Worm (Caenorhabditis elegans) whole organism, L1 larva: ENCODE data around the gene Y37E11AR.7.

Experiments
- C04F5.9 ChIP-seq: sonication (generic microtip); optimal IDR thresholded peaks from 2 replicates; lab custom pipeline; 2016; ENCODE audit warnings: missing genetic modification characterization, missing compliant biosample characterization
- C16A3.4 ChIP-seq: fragments of 150-350 bp; optimal IDR thresholded peaks from 2 replicates; lab custom pipeline; 2014; ENCODE audit warnings: missing biosample characterization, missing genetic modification characterization
- C34B4.2 ChIP-seq: sonication (generic microtip); optimal IDR thresholded peaks from 2 replicates; lab custom pipeline; 2017; ENCODE audit warnings: mild to moderate bottlenecking, missing genetic modification characterization, missing compliant biosample characterization
- Y116A8C.19 ChIP-seq: sonication (generic microtip); optimal IDR thresholded peaks from 2 replicates; lab custom pipeline; 2016; ENCODE audit warnings: missing compliant biosample characterization, missing genetic modification characterization, borderline replicate concordance
- aly-2 ChIP-seq: fragments of 150-350 bp; optimal IDR thresholded peaks from 2 replicates; lab custom pipeline; 2014; ENCODE audit warnings: missing biosample characterization, missing genetic modification characterization
- ceh-63 ChIP-seq: fragments of 200-800 bp; sonication (Bioruptor generic); optimal IDR thresholded peaks from 2 replicates; lab custom pipeline; 2018; ENCODE audit warnings: mild to moderate bottlenecking, missing genetic modification characterization, missing compliant biosample characterization
- ceh-8 ChIP-seq: fragments of 200-800 bp; sonication (Bioruptor generic); optimal IDR thresholded peaks from 2 replicates; lab custom pipeline; 2018; ENCODE audit warnings: mild to moderate bottlenecking, missing genetic modification characterization, moderate library complexity, missing compliant biosample characterization
- ceh-82 ChIP-seq, 3 experiments: fragments of 150-350 bp in 1 of 3; sonication (generic microtip) in 2 of 3; optimal IDR thresholded peaks; 2 replicates each; lab custom pipeline; 2014 to 2017; ENCODE audit warnings: missing biosample characterization in 3 of 3, missing genetic modification characterization in 3 of 3
- ceh-88 ChIP-seq: fragments of 200-800 bp; sonication (Bioruptor generic); IDR thresholded peaks from 2 replicates; pipeline ENCODE4 v1.3.6; 2022; ENCODE audit warnings: missing genetic modification characterization, missing compliant biosample characterization
- ceh-90 ChIP-seq: sonication (generic microtip); optimal IDR thresholded peaks from 2 replicates; lab custom pipeline; 2016; ENCODE audit warnings: missing genetic modification characterization, missing compliant biosample characterization
- dpl-1 ChIP-seq, 3 experiments: fragments of 150-350 bp in 2 of 3; sonication (generic microtip) in 1 of 3; optimal IDR thresholded peaks; 2 replicates each; lab custom pipeline; 2014 to 2017; ENCODE audit warnings: missing biosample characterization in 3 of 3, missing genetic modification characterization in 3 of 3, missing genetic modification reagents in 3 of 3
- dsc-1 ChIP-seq: sonication (generic microtip); optimal IDR thresholded peaks from 2 replicates; lab custom pipeline; 2016; ENCODE audit warnings: mild to moderate bottlenecking, missing genetic modification characterization, missing compliant biosample characterization
- efl-1 ChIP-seq, 4 experiments: fragments of 150-350 bp; optimal IDR thresholded peaks in 3 of 4; peaks in 1 of 4; 1 replicate in 1 of 4; 2 replicates in 3 of 4; lab custom pipeline; 2014; ENCODE audit warnings: missing biosample characterization in 2 of 4, missing genetic modification characterization in 2 of 4, missing genetic modification reagents in 2 of 4
- efl-3 ChIP-seq: fragments of 200-800 bp; sonication (Bioruptor generic); optimal IDR thresholded peaks from 2 replicates; lab custom pipeline; 2018; ENCODE audit warnings: mild to moderate bottlenecking, missing genetic modification characterization, missing compliant biosample characterization
- elt-2 ChIP-seq: sonication (generic microtip); optimal IDR thresholded peaks from 2 replicates; lab custom pipeline; 2016; ENCODE audit warnings: missing genetic modification characterization, mild to moderate bottlenecking, inconsistent platforms, missing compliant biosample characterization, missing genetic modification reagents
- elt-3 ChIP-seq, 6 experiments: fragments of 150-350 bp in 1 of 6; sonication (generic microtip); optimal IDR thresholded peaks; 2 replicates each; lab custom pipeline; 2017 to 2018; ENCODE audit warnings: missing biosample characterization in 6 of 6, missing genetic modification characterization in 6 of 6, inconsistent platforms in 1 of 6
- fkh-10 ChIP-seq: sonication (generic microtip); optimal IDR thresholded peaks from 2 replicates; lab custom pipeline; 2017; ENCODE audit warnings: missing biosample characterization, missing genetic modification reagents, missing genetic modification characterization
- fos-1 ChIP-seq: fragments of 150-350 bp; optimal IDR thresholded peaks from 2 replicates; lab custom pipeline; 2014; ENCODE audit warnings: missing biosample characterization, missing genetic modification characterization
- grh-1 ChIP-seq: fragments of 200-800 bp; sonication (Bioruptor generic); IDR thresholded peaks from 2 replicates; pipeline ENCODE4 v1.3.6; 2022; ENCODE audit warnings: missing genetic modification reagents, missing genetic modification characterization, missing compliant biosample characterization
- hlh-17 ChIP-seq: fragments of 200-800 bp; sonication (Bioruptor generic); optimal IDR thresholded peaks from 2 replicates; lab custom pipeline; 2018; ENCODE audit warnings: missing genetic modification characterization, mild to moderate bottlenecking, missing compliant biosample characterization, moderate library complexity, borderline replicate concordance
- hpl-2 ChIP-seq: fragments of 150-350 bp; optimal IDR thresholded peaks from 2 replicates; lab custom pipeline; 2014; ENCODE audit warnings: missing biosample characterization, missing genetic modification reagents, missing genetic modification characterization
- irx-1 ChIP-seq: sonication (generic microtip); optimal IDR thresholded peaks from 2 replicates; lab custom pipeline; 2016; ENCODE audit warnings: missing genetic modification characterization, missing compliant biosample characterization
- lin-13 ChIP-seq: fragments of 150-350 bp; optimal IDR thresholded peaks from 2 replicates; lab custom pipeline; 2014; ENCODE audit warnings: missing biosample characterization, missing genetic modification reagents, missing genetic modification characterization
- lin-15B ChIP-seq: fragments of 150-350 bp; sonication (generic microtip); optimal IDR thresholded peaks from 3 replicates; lab custom pipeline; 2014; ENCODE audit warnings: missing biosample characterization, missing genetic modification characterization
- lsy-2 ChIP-seq, 2 experiments: fragments of 150-350 bp; optimal IDR thresholded peaks; 2 replicates each; lab custom pipeline; 2014; ENCODE audit warnings: missing biosample characterization in 2 of 2, missing genetic modification characterization in 2 of 2
- mab-9 ChIP-seq: fragments of 200-800 bp; sonication (Bioruptor generic); IDR thresholded peaks from 2 replicates; pipeline ENCODE4 v1.3.6; 2022; ENCODE audit warnings: missing genetic modification reagents, missing genetic modification characterization, missing compliant biosample characterization
- mef-2 ChIP-seq: fragments of 150-350 bp; optimal IDR thresholded peaks from 2 replicates; lab custom pipeline; 2014; ENCODE audit warnings: missing biosample characterization, missing genetic modification characterization
- mep-1 ChIP-seq: fragments of 150-350 bp; optimal IDR thresholded peaks from 2 replicates; lab custom pipeline; 2014; ENCODE audit warnings: missing biosample characterization, missing genetic modification characterization
- nhr-19 ChIP-seq: fragments of 200-800 bp; sonication (Bioruptor generic); conservative IDR thresholded peaks from 2 replicates; pipeline ENCODE4 v1.3.6; 2022; ENCODE audit warnings: missing genetic modification characterization, missing compliant biosample characterization
- nhr-20 ChIP-seq: sonication (generic microtip); optimal IDR thresholded peaks from 2 replicates; lab custom pipeline; 2016; ENCODE audit warnings: mild to moderate bottlenecking, missing genetic modification characterization, missing compliant biosample characterization
- nhr-71 ChIP-seq: sonication (generic microtip); optimal IDR thresholded peaks from 2 replicates; lab custom pipeline; 2016; ENCODE audit warnings: mild to moderate bottlenecking, missing genetic modification characterization, moderate library complexity, missing compliant biosample characterization
- nhr-76 ChIP-seq: sonication (generic microtip); optimal IDR thresholded peaks from 2 replicates; lab custom pipeline; 2017; ENCODE audit warnings: missing biosample characterization, missing genetic modification characterization
- nhr-84 ChIP-seq: sonication (generic microtip); optimal IDR thresholded peaks from 2 replicates; lab custom pipeline; 2017; ENCODE audit warnings: missing biosample characterization, missing genetic modification characterization
- pag-3 ChIP-seq: sonication (generic microtip); optimal IDR thresholded peaks from 2 replicates; lab custom pipeline; 2017; ENCODE audit warnings: missing genetic modification characterization, mild to moderate bottlenecking, missing compliant biosample characterization, antibody characterized with exemption, borderline replicate concordance; ENCODE audit not compliant: insufficient read depth
- pqm-1 ChIP-seq: sonication (generic microtip); optimal IDR thresholded peaks from 3 replicates; lab custom pipeline; 2017; ENCODE audit warnings: missing biosample characterization, missing genetic modification characterization
- rnt-1 ChIP-seq: sonication (generic microtip); optimal IDR thresholded peaks from 2 replicates; lab custom pipeline; 2016; ENCODE audit warnings: mild to moderate bottlenecking, missing genetic modification characterization, moderate library complexity, missing compliant biosample characterization
- skn-1 ChIP-seq: fragments of 150-350 bp; optimal IDR thresholded peaks from 2 replicates; lab custom pipeline; 2014; ENCODE audit warnings: missing biosample characterization, missing genetic modification characterization
- snpc-4 ChIP-seq: fragments of 150-350 bp; optimal IDR thresholded peaks from 2 replicates; lab custom pipeline; 2014; ENCODE audit warnings: missing biosample characterization, missing genetic modification characterization
- snu-23 ChIP-seq: sonication (generic microtip); optimal IDR thresholded peaks from 2 replicates; lab custom pipeline; 2016; ENCODE audit warnings: missing genetic modification characterization, missing compliant biosample characterization
- sox-4 ChIP-seq: sonication (generic microtip); optimal IDR thresholded peaks from 2 replicates; lab custom pipeline; 2016; ENCODE audit warnings: missing genetic modification characterization, missing compliant biosample characterization
- sptf-1 ChIP-seq: fragments of 150-350 bp; optimal IDR thresholded peaks from 2 replicates; lab custom pipeline; 2014; ENCODE audit warnings: missing biosample characterization, missing genetic modification characterization
- swsn-7 ChIP-seq: sonication (generic microtip); optimal IDR thresholded peaks from 2 replicates; lab custom pipeline; 2016; ENCODE audit warnings: missing genetic modification characterization, missing compliant biosample characterization
- tbx-2 ChIP-seq: sonication (generic microtip); optimal IDR thresholded peaks from 2 replicates; lab custom pipeline; 2016; ENCODE audit warnings: missing genetic modification characterization, missing compliant biosample characterization
- unc-130 ChIP-seq: fragments of 150-350 bp; optimal IDR thresholded peaks from 2 replicates; lab custom pipeline; 2017; ENCODE audit warnings: missing biosample characterization, missing genetic modification characterization, inconsistent platforms
- unc-30 ChIP-seq: sonication (generic microtip); optimal IDR thresholded peaks from 2 replicates; lab custom pipeline; 2017; ENCODE audit warnings: missing biosample characterization, missing genetic modification characterization
- unc-62 ChIP-seq: fragments of 150-350 bp; optimal IDR thresholded peaks from 2 replicates; lab custom pipeline; 2014; ENCODE audit warnings: missing biosample characterization, missing genetic modification reagents, missing genetic modification characterization
- unc-86 ChIP-seq: sonication (generic microtip); optimal IDR thresholded peaks from 2 replicates; lab custom pipeline; 2016; ENCODE audit warnings: missing genetic modification characterization, missing compliant biosample characterization
- unc-98 ChIP-seq: fragments of 200-800 bp; sonication (Bioruptor generic); IDR thresholded peaks from 2 replicates; pipeline ENCODE4 v1.3.6; 2022; ENCODE audit warnings: missing genetic modification characterization, missing compliant biosample characterization
- zag-1 ChIP-seq: fragments of 150-350 bp; optimal IDR thresholded peaks from 2 replicates; lab custom pipeline; 2014; ENCODE audit warnings: missing biosample characterization, missing genetic modification characterization
- zip-4 ChIP-seq: fragments of 200-800 bp; sonication (Bioruptor generic); optimal IDR thresholded peaks from 2 replicates; lab custom pipeline; 2018; ENCODE audit warnings: mild to moderate bottlenecking, missing genetic modification characterization, moderate library complexity, missing compliant biosample characterization
- ztf-11 ChIP-seq, 2 experiments: sonication (generic microtip); optimal IDR thresholded peaks; 2 replicates each; lab custom pipeline; 2016 to 2017; ENCODE audit warnings: missing genetic modification characterization in 2 of 2, missing biosample characterization in 1 of 2, missing compliant biosample characterization in 1 of 2
- ztf-4 ChIP-seq: fragments of 150-350 bp; optimal IDR thresholded peaks from 2 replicates; lab custom pipeline; 2014; ENCODE audit warnings: missing biosample characterization, missing genetic modification characterization

Y37E11AR.7 gene

DNA sequence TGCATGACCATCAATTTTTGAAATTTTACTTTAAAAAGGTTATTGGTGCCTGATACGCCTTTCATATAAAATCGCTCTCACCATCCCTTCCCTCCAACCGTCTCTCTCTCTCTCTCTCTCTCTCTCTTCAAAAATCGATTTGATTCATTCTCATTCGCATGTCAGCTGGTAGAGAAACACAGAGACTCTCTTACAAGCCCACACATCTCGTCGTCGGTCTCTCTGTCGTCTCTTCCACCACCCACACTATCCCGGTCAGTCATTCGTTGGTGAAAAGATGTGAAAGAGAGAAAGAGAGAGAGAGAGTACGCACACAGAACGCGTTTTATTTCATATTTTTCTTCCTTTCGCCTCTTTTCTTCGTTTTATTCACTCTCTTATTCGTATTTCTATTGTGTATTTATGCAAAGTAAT, 12.8 kb downstream of the Y37E11AR.7 start (continued):
- peak; percentile 7 for TF ChIP-seq fkh-10
- peak; percentile 17 for TF ChIP-seq pqm-1 (tag; lab: Kevin White, UChicago)
- no peak for TF ChIP-seq lin-15B (tag; lab: Kevin White, UChicago)
- TF ChIP-seq fos-1 (tag; lab: Kevin White, UChicago): peak; percentile 84
- TF ChIP-seq ceh-88 (GFP tag; lab: Robert Waterston, UW): no peak
- TF ChIP-seq C04F5.9: no peak
- peak; percentile 76 for TF ChIP-seq lin-13
- TF ChIP-seq elt-2: peak; percentile 41
- TF ChIP-seq pag-3 (tag; lab: Kevin White, UChicago): no peak
- no peak for TF ChIP-seq Y116A8C.19 (tag; lab: Kevin White, UChicago)
- no peak for TF ChIP-seq mab-9
- no peak for TF ChIP-seq sptf-1 (tag; lab: Kevin White, UChicago)
- peak; percentile 58 for TF ChIP-seq ceh-8 (GFP tag; lab: Kevin White, UChicago)
- TF ChIP-seq efl-3: no peak
- no peak for TF ChIP-seq unc-30
- peak; percentile 89 for TF ChIP-seq swsn-7 (tag; lab: Kevin White, UChicago)
- TF ChIP-seq unc-130 (tag; lab: Kevin White, UChicago): no peak
- no peak for TF ChIP-seq nhr-84
- peak; percentile 83 to 93 for TF ChIP-seq efl-1 (optimal IDR thresholded peaks at IDR 0.05; lab: Kevin White, UChicago)
- peak; percentile 57 to 95 for TF ChIP-seq efl-1 (GFP tag; optimal IDR thresholded peaks at IDR 0.05 in 1 of 2; lab: Kevin White, UChicago)
- TF ChIP-seq aly-2 (tag; lab: Kevin White, UChicago): peak; percentile 57
- TF ChIP-seq sox-4 (tag; lab: Kevin White, UChicago): peak; percentile 47
- peak; percentile 74 for TF ChIP-seq unc-86 (tag; lab: Kevin White, UChicago)
- peak; percentile 89 for TF ChIP-seq nhr-20 (tag; lab: Kevin White, UChicago)
- TF ChIP-seq snu-23: peak; percentile 94
- peak; percentile 67 for TF ChIP-seq hpl-2 (GFP tag; lab: Kevin White, UChicago)
- peak; percentile 27; the same call in 1 of the 2 replicates for TF ChIP-seq grh-1 (GFP tag; lab: Robert Waterston, UW)
- no peak for TF ChIP-seq unc-62 (GFP tag; lab: Kevin White, UChicago)
- TF ChIP-seq nhr-76: no peak
- TF ChIP-seq snpc-4 (tag; lab: Kevin White, UChicago): peak; percentile 61
- peak; percentile 80 to 91 for TF ChIP-seq lsy-2 (tag; optimal IDR thresholded peaks at IDR 0.05; lab: Kevin White, UChicago)
- TF ChIP-seq mep-1: peak; percentile 82
- TF ChIP-seq nhr-71 (tag; lab: Kevin White, UChicago): peak; percentile 94
- TF ChIP-seq tbx-2 (tag; lab: Kevin White, UChicago): peak; percentile 83
- peak; percentile 77 for TF ChIP-seq skn-1 (tag; lab: Kevin White, UChicago)
- TF ChIP-seq ztf-4 (tag; lab: Kevin White, UChicago): peak; percentile 86
- no peak for TF ChIP-seq zag-1 (tag; lab: Kevin White, UChicago)
- peak in 2 of 6 experiments; percentile 46 to 58 for TF ChIP-seq elt-3 (tag; optimal IDR thresholded peaks at IDR 0.05; lab: Kevin White, UChicago)
- no peak for TF ChIP-seq ceh-90 (tag; lab: Kevin White, UChicago)
- TF ChIP-seq ztf-11 (tag; optimal IDR thresholded peaks at IDR 0.05; lab: Kevin White, UChicago): peak in 1 of 2 experiments; percentile 27
- TF ChIP-seq dsc-1 (tag; lab: Kevin White, UChicago): peak; percentile 68
- TF ChIP-seq rnt-1 (tag; lab: Kevin White, UChicago): peak; percentile 89
- no peak for TF ChIP-seq C34B4.2 (tag; lab: Kevin White, UChicago)
- TF ChIP-seq unc-98 (GFP tag; lab: Robert Waterston, UW): no peak
- peak; percentile 59 to 70 (median 60) for TF ChIP-seq ceh-82 (tag; optimal IDR thresholded peaks at IDR 0.05; lab: Kevin White, UChicago)
- TF ChIP-seq ceh-63 (GFP tag; lab: Kevin White, UChicago): no peak
- TF ChIP-seq irx-1 (tag; lab: Kevin White, UChicago): peak; percentile 73
- TF ChIP-seq zip-4 (GFP tag; lab: Kevin White, UChicago): peak; percentile 39
- TF ChIP-seq nhr-19 (GFP tag; lab: Robert Waterston, UW): peak; percentile 84
- TF ChIP-seq dpl-1 (GFP tag; optimal IDR thresholded peaks at IDR 0.05; lab: Kevin White, UChicago): peak; percentile 52 to 65 (median 61)
- TF ChIP-seq hlh-17 (GFP tag; lab: Kevin White, UChicago): no peak
- peak; percentile 53 for TF ChIP-seq mef-2 (tag; lab: Kevin White, UChicago)
- peak; percentile 79 for TF ChIP-seq C16A3.4 (tag; lab: Kevin White, UChicago)
